Worm (Caenorhabditis elegans) whole organism, L4 larva: ENCODE measurements around the gene F35H10.5.
A peak's percentile ranks its signal among the peaks of the same experiment; 100 is the strongest.

Source experiments
- F37D6.2 ChIP-seq: sonication (generic microtip); optimal IDR thresholded peaks from 2 replicates; lab custom pipeline; 2016; ENCODE audit warnings: mild to moderate bottlenecking, missing genetic modification characterization, missing compliant biosample characterization
- R02D3.7 ChIP-seq: fragments of 150-350 bp; sonication (generic microtip); optimal IDR thresholded peaks from 3 replicates; lab custom pipeline; 2014; ENCODE audit warnings: missing biosample characterization, missing genetic modification characterization
- T26A8.4 ChIP-seq: fragments of 200-800 bp; sonication (Bioruptor generic); IDR thresholded peaks from 2 replicates; pipeline ENCODE4 v1.3.6; 2022; ENCODE audit warnings: missing genetic modification characterization, missing compliant biosample characterization
- Y105C5A.15 ChIP-seq: fragments of 200-800 bp; sonication (Bioruptor generic); IDR thresholded peaks from 2 replicates; pipeline ENCODE4 v1.3.6; 2022; ENCODE audit warnings: missing genetic modification characterization, missing compliant biosample characterization
- Y48G9A.11 ChIP-seq: fragments of 200-800 bp; sonication (Bioruptor generic); IDR thresholded peaks from 2 replicates; pipeline ENCODE4 v1.3.6; 2022; ENCODE audit warnings: missing genetic modification reagents, missing genetic modification characterization, missing compliant biosample characterization
- Y5F2A.4 ChIP-seq: fragments of 200-800 bp; sonication (Bioruptor generic); optimal IDR thresholded peaks from 2 replicates; lab custom pipeline; 2018; ENCODE audit warnings: mild to moderate bottlenecking, missing genetic modification characterization, missing compliant biosample characterization
- Y75B8A.6 ChIP-seq: fragments of 200-800 bp; sonication (Bioruptor generic); IDR thresholded peaks from 2 replicates; pipeline ENCODE4 v1.3.6; 2022; ENCODE audit warnings: missing genetic modification reagents, missing genetic modification characterization, missing compliant biosample characterization
- aha-1 ChIP-seq: fragments of 150-350 bp; peaks from one replicate; lab custom pipeline; 2014; ENCODE audit warnings: missing biosample characterization, missing genetic modification characterization
- ama-1 ChIP-seq: fragments of 150-350 bp; optimal IDR thresholded peaks from 2 replicates; lab custom pipeline; 2014; ENCODE audit warnings: inconsistent platforms, mixed read lengths
- attf-4 ChIP-seq: sonication (generic microtip); optimal IDR thresholded peaks from 3 replicates; lab custom pipeline; 2017; ENCODE audit warnings: missing biosample characterization, missing genetic modification characterization
- ceh-44 ChIP-seq: fragments of 200-800 bp; sonication (Bioruptor generic); IDR thresholded peaks from 2 replicates; pipeline ENCODE4 v1.3.6; 2022; ENCODE audit warnings: missing genetic modification reagents, missing genetic modification characterization, missing compliant biosample characterization
- ctbp-1 ChIP-seq: fragments of 200-800 bp; sonication (Bioruptor generic); IDR thresholded peaks from 2 replicates; pipeline ENCODE4 v1.3.6; 2022; ENCODE audit warnings: missing genetic modification reagents, missing genetic modification characterization, missing compliant biosample characterization
- daf-16 ChIP-seq, 3 experiments: sonication (generic microtip); optimal IDR thresholded peaks; 2 replicates each; lab custom pipeline; 2016 to 2017; ENCODE audit warnings: missing genetic modification characterization in 3 of 3, missing genetic modification reagents in 3 of 3, mild to moderate bottlenecking in 2 of 3, missing compliant biosample characterization in 2 of 3, missing biosample characterization in 1 of 3, moderate library complexity in 1 of 3
- daf-19 ChIP-seq: fragments of 200-800 bp; sonication (Bioruptor generic); conservative IDR thresholded peaks from 2 replicates; pipeline ENCODE4 v1.3.6; 2022; ENCODE audit warnings: missing genetic modification characterization, missing compliant biosample characterization
- dmd-8 ChIP-seq: fragments of 200-800 bp; sonication (Bioruptor generic); IDR thresholded peaks from 2 replicates; pipeline ENCODE4 v1.3.6; 2022; ENCODE audit warnings: missing genetic modification characterization, missing compliant biosample characterization
- dpl-1 ChIP-seq: fragments of 150-350 bp; optimal IDR thresholded peaks from 2 replicates; lab custom pipeline; 2014; ENCODE audit warnings: missing biosample characterization, missing genetic modification reagents, missing genetic modification characterization
- egl-27 ChIP-seq: sonication (generic microtip); optimal IDR thresholded peaks from 3 replicates; lab custom pipeline; 2017; ENCODE audit warnings: missing biosample characterization, missing genetic modification reagents, missing genetic modification characterization
- egl-43 ChIP-seq: fragments of 200-800 bp; sonication (Bioruptor generic); IDR thresholded peaks from 2 replicates; pipeline ENCODE4 v1.3.6; 2022; ENCODE audit warnings: missing genetic modification reagents, missing genetic modification characterization, missing compliant biosample characterization
- gei-8 ChIP-seq: fragments of 200-800 bp; sonication (Bioruptor generic); optimal IDR thresholded peaks from 2 replicates; lab custom pipeline; 2018; ENCODE audit warnings: mild to moderate bottlenecking, missing genetic modification characterization, missing compliant biosample characterization
- hif-1 ChIP-seq, 2 experiments: sonication (generic microtip); optimal IDR thresholded peaks; 2 replicates each; lab custom pipeline; 2016 to 2017; ENCODE audit warnings: missing compliant biosample characterization in 2 of 2, missing genetic modification characterization in 2 of 2, missing genetic modification reagents in 2 of 2, missing genotype in 2 of 2, mild to moderate bottlenecking in 1 of 2
- hlh-11 ChIP-seq: fragments of 200-800 bp; sonication (Bioruptor generic); optimal IDR thresholded peaks from 2 replicates; lab custom pipeline; 2018; ENCODE audit warnings: mild to moderate bottlenecking, missing genetic modification characterization, missing compliant biosample characterization
- lin-1 ChIP-seq: fragments of 200-800 bp; sonication (Bioruptor generic); IDR thresholded peaks from 2 replicates; pipeline ENCODE4 v1.3.6; 2022; ENCODE audit warnings: missing genetic modification reagents, missing genetic modification characterization, missing compliant biosample characterization
- lin-13 ChIP-seq: fragments of 150-350 bp; optimal IDR thresholded peaks from 2 replicates; lab custom pipeline; 2014; ENCODE audit warnings: missing biosample characterization, missing genetic modification reagents, missing genetic modification characterization
- lin-15B ChIP-seq: fragments of 150-350 bp; sonication (generic microtip); optimal IDR thresholded peaks from 3 replicates; lab custom pipeline; 2014; ENCODE audit warnings: missing biosample characterization, missing genetic modification characterization
- lin-29 ChIP-seq: fragments of 200-800 bp; sonication (Bioruptor generic); IDR thresholded peaks from 2 replicates; pipeline ENCODE4 v1.3.6; 2022; ENCODE audit warnings: missing genetic modification reagents, missing genetic modification characterization, missing compliant biosample characterization
- lin-38 ChIP-seq: fragments of 200-800 bp; sonication (Bioruptor generic); IDR thresholded peaks from 2 replicates; pipeline ENCODE4 v1.3.6; 2022; ENCODE audit warnings: missing genetic modification reagents, missing genetic modification characterization, missing compliant biosample characterization
- lsy-2 ChIP-seq, 2 experiments: fragments of 150-350 bp in 1 of 2; sonication (generic microtip) in 1 of 2; optimal IDR thresholded peaks; 2 replicates each; lab custom pipeline; 2014 to 2017; ENCODE audit warnings: missing biosample characterization in 2 of 2, missing genetic modification characterization in 2 of 2
- madf-9 ChIP-seq: fragments of 200-800 bp; sonication (Bioruptor generic); conservative IDR thresholded peaks from 2 replicates; pipeline ENCODE4 v1.3.6; 2022; ENCODE audit warnings: missing genetic modification reagents, missing genetic modification characterization, missing compliant biosample characterization
- mep-1 ChIP-seq: fragments of 150-350 bp; sonication (generic microtip); optimal IDR thresholded peaks from 3 replicates; lab custom pipeline; 2014; ENCODE audit warnings: missing biosample characterization, missing genetic modification characterization
- mxl-2 ChIP-seq: fragments of 200-800 bp; sonication (Bioruptor generic); conservative IDR thresholded peaks from 2 replicates; pipeline ENCODE4 v1.3.6; 2022; ENCODE audit warnings: missing genetic modification reagents, missing genetic modification characterization, missing compliant biosample characterization
- mxl-3 ChIP-seq: fragments of 200-800 bp; sonication (Bioruptor generic); optimal IDR thresholded peaks from 2 replicates; lab custom pipeline; 2018; ENCODE audit warnings: mild to moderate bottlenecking, missing genetic modification characterization, missing compliant biosample characterization
- nhr-10 ChIP-seq: fragments of 150-350 bp; optimal IDR thresholded peaks from 2 replicates; lab custom pipeline; 2014; ENCODE audit warnings: missing biosample characterization, missing genetic modification characterization
- nhr-41 ChIP-seq: fragments of 200-800 bp; sonication (Bioruptor generic); IDR thresholded peaks from 2 replicates; pipeline ENCODE4 v1.3.6; 2022; ENCODE audit warnings: missing genetic modification reagents, missing genetic modification characterization, missing compliant biosample characterization
- nhr-76 ChIP-seq: fragments of 150-350 bp; optimal IDR thresholded peaks from 2 replicates; lab custom pipeline; 2014; ENCODE audit warnings: missing biosample characterization, missing genetic modification characterization
- nhr-77 ChIP-seq: fragments of 150-350 bp; optimal IDR thresholded peaks from 2 replicates; lab custom pipeline; 2014; ENCODE audit warnings: missing biosample characterization, missing genetic modification characterization
- pha-4 ChIP-seq, 2 experiments: fragments of 150-350 bp in 1 of 2; fragments of 200-800 bp in 1 of 2; sonication (Bioruptor generic) in 1 of 2; IDR thresholded peaks in 1 of 2; optimal IDR thresholded peaks in 1 of 2; 2 replicates each; pipeline versions ENCODE4 v1.3.6 to Lab custom; 2014 to 2022; ENCODE audit warnings: missing genetic modification characterization in 2 of 2, missing genetic modification reagents in 2 of 2, missing biosample characterization in 1 of 2, missing compliant biosample characterization in 1 of 2
- set-16 ChIP-seq: fragments of 200-800 bp; sonication (Bioruptor generic); IDR thresholded peaks from 2 replicates; pipeline ENCODE4 v1.3.6; 2022; ENCODE audit warnings: missing genetic modification reagents, missing genetic modification characterization, missing compliant biosample characterization
- tag-97 ChIP-seq: fragments of 200-800 bp; sonication (Bioruptor generic); IDR thresholded peaks from 2 replicates; pipeline ENCODE4 v1.3.6; 2022; ENCODE audit warnings: missing genetic modification characterization, missing compliant biosample characterization
- tra-1 ChIP-seq: fragments of 200-800 bp; sonication (Bioruptor generic); IDR thresholded peaks from 2 replicates; pipeline ENCODE4 v1.3.6; 2022; ENCODE audit warnings: missing genetic modification reagents, missing genetic modification characterization, missing compliant biosample characterization
- unc-130 ChIP-seq: sonication (generic microtip); optimal IDR thresholded peaks from 2 replicates; lab custom pipeline; 2016; ENCODE audit warnings: missing genetic modification reagents, missing genetic modification characterization, missing compliant biosample characterization
- zag-1 ChIP-seq: fragments of 150-350 bp; optimal IDR thresholded peaks from 2 replicates; lab custom pipeline; 2014; ENCODE audit warnings: missing biosample characterization, missing genetic modification characterization
- zfp-3 ChIP-seq: fragments of 200-800 bp; sonication (Bioruptor generic); conservative IDR thresholded peaks from 2 replicates; pipeline ENCODE4 v1.3.6; 2022; ENCODE audit warnings: missing genetic modification reagents, missing genetic modification characterization, missing compliant biosample characterization
- zip-2 ChIP-seq: fragments of 150-350 bp; optimal IDR thresholded peaks from 2 replicates; lab custom pipeline; 2014; ENCODE audit warnings: missing biosample characterization, missing genetic modification characterization

F35H10.5 gene

DNA sequence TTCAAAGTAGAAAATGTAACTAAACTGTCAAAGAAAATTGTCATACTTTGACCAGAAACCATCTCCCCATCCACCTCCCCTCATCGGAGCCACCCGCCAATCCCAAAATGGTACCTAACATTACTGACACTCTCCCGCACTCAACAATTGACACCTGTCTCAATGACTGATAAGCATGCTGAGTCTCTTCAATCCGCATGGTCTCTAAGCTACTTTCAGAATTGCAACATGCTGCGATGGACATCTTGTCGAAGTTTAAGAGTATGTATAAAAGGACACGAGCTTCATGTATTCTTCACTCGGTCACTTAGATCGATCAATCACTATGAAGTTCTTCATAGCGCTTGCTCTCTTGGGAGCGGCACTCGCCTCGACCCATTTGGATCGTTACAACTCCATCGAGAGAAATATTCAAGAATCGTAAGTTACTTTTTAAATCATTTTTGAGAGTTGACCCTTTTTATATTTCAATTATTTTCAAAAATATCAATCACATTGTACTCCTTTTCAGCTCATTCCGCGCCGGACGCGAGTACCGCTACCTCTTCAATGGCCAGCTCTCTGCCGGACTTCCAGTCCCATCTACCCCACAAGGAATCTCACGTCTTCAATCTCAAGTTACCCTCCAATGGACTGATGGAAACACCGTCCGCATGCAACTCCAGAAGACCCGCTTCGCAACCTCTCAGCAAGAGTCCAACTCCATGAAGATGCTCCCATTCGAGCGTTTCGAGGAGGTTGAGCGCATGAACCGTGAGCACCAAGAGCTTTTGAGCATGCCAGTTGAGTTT is 39.5 kb upstream of the F35H10.5 start, which contains the start of gene vit-6 (continued):
- TF ChIP-seq ceh-44 (GFP tag; lab: Robert Waterston, UW) (no peak), lin-38 (GFP tag; lab: Robert Waterston, UW) (peak; percentile 47), lin-13 (no peak), daf-19 (GFP tag; lab: Robert Waterston, UW) (no peak), pha-4 (GFP tag; IDR thresholded peaks at IDR 0.05; lab: Robert Waterston, UW) (0 out of 2 replicates have a peak, but pooled peaks have one; percentile 41), pha-4 (tag; optimal IDR thresholded peaks at IDR 0.05; lab: Kevin White, UChicago) (no peak), nhr-41 (GFP tag; lab: Robert Waterston, UW) (no peak), Y75B8A.6 (GFP tag; lab: Robert Waterston, UW) (0 out of 2 replicates have a peak, but pooled peaks have one; percentile 66), mxl-3 (no peak), zag-1 (tag; lab: Kevin White, UChicago) (no peak), ctbp-1 (GFP tag; lab: Robert Waterston, UW) (0 out of 2 replicates have a peak, but pooled peaks have one; percentile 14), hif-1 (tag; optimal IDR thresholded peaks at IDR 0.05; lab: Kevin White, UChicago) (no peak), R02D3.7 (tag; lab: Kevin White, UChicago) (no peak), lin-29 (no peak), tag-97 (GFP tag; lab: Robert Waterston, UW) (no peak), egl-43 (GFP tag; lab: Robert Waterston, UW) (peak; percentile 59; the same call in 1 of the 2 replicates), hlh-11 (tag; lab: Kevin White, UChicago) (peak; percentile 44), attf-4 (tag; lab: Kevin White, UChicago) (no peak), Y105C5A.15 (no peak), lin-1 (GFP tag; lab: Robert Waterston, UW) (no peak), nhr-10 (no peak), mxl-2 (GFP tag; lab: Robert Waterston, UW) (0 out of 2 replicates have a peak, but pooled peaks have one; percentile 17), madf-9 (GFP tag; lab: Robert Waterston, UW) (no peak), zfp-3 (GFP tag; lab: Robert Waterston, UW) (peak; percentile 73), dmd-8 (GFP tag; lab: Robert Waterston, UW) (0 out of 2 replicates have a peak, but pooled peaks have one; percentile 10), nhr-76 (no peak), unc-130 (GFP tag; lab: Kevin White, UChicago) (no peak), Y5F2A.4 (GFP tag; lab: Kevin White, UChicago) (no peak), set-16 (GFP tag; lab: Robert Waterston, UW) (peak; percentile 69), ama-1 (lab: Kevin White, UChicago) (peak; percentile 36), lsy-2 (tag; optimal IDR thresholded peaks at IDR 0.05; lab: Kevin White, UChicago) (no peak), F37D6.2 (tag; lab: Kevin White, UChicago) (no peak), mep-1 (tag; lab: Kevin White, UChicago) (no peak), tra-1 (GFP tag; lab: Robert Waterston, UW) (peak; percentile 62; the same call in 1 of the 2 replicates), daf-16 (GFP tag; optimal IDR thresholded peaks at IDR 0.05; lab: Kevin White, UChicago) (peak in 1 of 2 experiments; percentile 11), daf-16 (tag; optimal IDR thresholded peaks at IDR 0.05; lab: Kevin White, UChicago) (no peak), Y48G9A.11 (GFP tag; lab: Robert Waterston, UW) (no peak), zip-2 (no peak), nhr-77 (tag; lab: Kevin White, UChicago) (no peak), gei-8 (GFP tag; lab: Kevin White, UChicago) (no peak), lin-15B (no peak), egl-27 (tag; lab: Kevin White, UChicago) (no peak), T26A8.4 (GFP tag; lab: Robert Waterston, UW) (no peak), aha-1 (tag; lab: Kevin White, UChicago) (peak; percentile 21), dpl-1 (GFP tag; lab: Kevin White, UChicago) (no peak)
